Worm (Caenorhabditis elegans): ENCODE measurements around the gene Y69E1A.5.
A peak's percentile ranks its signal among the peaks of the same experiment; 100 is the strongest.

Y69E1A.5 gene

DNA sequence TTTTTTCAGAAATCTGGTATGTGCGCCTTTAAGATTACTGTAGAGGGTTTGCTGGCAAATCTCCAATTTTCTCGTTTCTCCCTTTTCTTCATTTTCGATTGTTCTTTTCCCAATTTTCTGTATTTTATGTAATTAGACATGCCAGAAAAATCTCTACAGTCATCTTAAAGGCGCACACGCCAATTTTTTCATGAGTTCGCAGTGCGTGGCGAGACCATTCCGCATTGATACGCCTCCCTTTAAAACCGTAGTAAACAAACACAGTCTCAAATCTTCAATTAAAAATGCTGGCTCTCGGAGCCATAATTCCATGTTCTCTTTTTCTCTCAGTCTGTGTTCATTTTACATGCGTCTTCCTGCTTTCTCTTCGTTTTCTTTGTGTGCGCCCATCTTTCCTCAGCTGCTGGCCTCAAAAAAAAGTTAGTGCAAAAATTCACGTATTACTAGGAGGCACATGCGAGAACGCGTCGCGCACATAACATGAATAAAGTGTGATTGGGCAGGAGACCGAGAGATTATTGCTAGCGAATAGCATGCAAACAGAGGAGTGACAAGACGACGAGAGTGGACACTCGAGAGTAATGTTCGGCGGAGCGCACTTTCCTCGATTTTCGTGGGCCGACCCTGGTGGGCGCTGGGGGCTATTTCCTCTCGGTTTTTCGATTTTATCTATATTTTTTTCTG, 38.4 kb downstream of the Y69E1A.5 start (continued):
- no peak for TF ChIP-seq ztf-1 (GFP tag; conservative IDR thresholded peaks at IDR 0.05)
- TF ChIP-seq ztf-11 (tag; optimal IDR thresholded peaks at IDR 0.05) = no peak
- peak; percentile 37 for TF ChIP-seq zag-1 (tag; optimal IDR thresholded peaks at IDR 0.05)
- TF ChIP-seq nhr-10 (tag; optimal IDR thresholded peaks at IDR 0.05) = peak; percentile 11
- TF ChIP-seq peb-1 (tag; optimal IDR thresholded peaks at IDR 0.05) = no peak
- no peak for TF ChIP-seq lin-39 (tag; optimal IDR thresholded peaks at IDR 0.05)
- TF ChIP-seq nhr-6 (tag; optimal IDR thresholded peaks at IDR 0.05) = peak; percentile 60
- TF ChIP-seq C34F6.9 (tag; optimal IDR thresholded peaks at IDR 0.05) = peak; percentile 96
- TF ChIP-seq ceh-82 (tag; optimal IDR thresholded peaks at IDR 0.05) = peak; percentile 19
- TF ChIP-seq nhr-77 (tag; optimal IDR thresholded peaks at IDR 0.05) = no peak
- peak; percentile 50 for TF ChIP-seq lin-13 (GFP tag; optimal IDR thresholded peaks at IDR 0.05)
- TF ChIP-seq unc-55 (GFP tag; optimal IDR thresholded peaks at IDR 0.05) = peak; percentile 82
- TF ChIP-seq nhr-237 (tag; optimal IDR thresholded peaks at IDR 0.05) = no peak
- no peak for TF ChIP-seq mbf-1 (tag; optimal IDR thresholded peaks at IDR 0.05)
- peak; percentile 87 for TF ChIP-seq lin-11 (tag; optimal IDR thresholded peaks at IDR 0.05)
- TF ChIP-seq Y55F3AM.14 (GFP tag; optimal IDR thresholded peaks at IDR 0.05) = peak; percentile 17
- peak; percentile 92 for TF ChIP-seq F13H6.1 (tag; optimal IDR thresholded peaks at IDR 0.05)
- no peak for TF ChIP-seq ZK546.5 (tag; optimal IDR thresholded peaks at IDR 0.05)
- TF ChIP-seq sma-9 (GFP tag; optimal IDR thresholded peaks at IDR 0.05) = peak; percentile 72
- no peak for TF ChIP-seq sma-9 (tag; optimal IDR thresholded peaks at IDR 0.05)
- no peak for TF ChIP-seq nhr-23 (tag; optimal IDR thresholded peaks at IDR 0.05)
- peak; percentile 57 for TF ChIP-seq snpc-4 (tag; optimal IDR thresholded peaks at IDR 0.05)

DNA sequence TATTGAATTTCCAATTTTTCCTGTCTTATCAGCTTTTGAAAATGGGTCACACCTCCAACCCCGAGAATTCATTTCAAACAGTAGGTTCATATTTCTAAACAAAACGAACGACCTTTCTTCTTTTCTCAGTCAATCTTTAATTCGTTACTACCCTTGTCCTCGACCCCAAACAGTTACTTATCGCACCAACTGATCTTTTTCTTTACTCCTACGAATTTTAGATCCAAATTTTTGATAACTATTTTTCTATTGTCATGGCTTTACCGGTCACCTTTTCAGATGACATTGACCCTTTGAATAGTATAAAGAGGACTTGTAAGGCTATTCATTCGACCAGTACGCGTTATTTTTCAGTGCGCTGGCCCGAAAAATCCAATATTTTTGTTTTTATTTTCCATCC, 41.3 kb downstream of the Y69E1A.5 start:
- TF ChIP-seq elt-1 (tag; optimal IDR thresholded peaks at IDR 0.05) (peak; percentile 49), peb-1 (tag; optimal IDR thresholded peaks at IDR 0.05) (no peak), ceh-16 (tag; optimal IDR thresholded peaks at IDR 0.05) (peak; percentile 69)

DNA sequence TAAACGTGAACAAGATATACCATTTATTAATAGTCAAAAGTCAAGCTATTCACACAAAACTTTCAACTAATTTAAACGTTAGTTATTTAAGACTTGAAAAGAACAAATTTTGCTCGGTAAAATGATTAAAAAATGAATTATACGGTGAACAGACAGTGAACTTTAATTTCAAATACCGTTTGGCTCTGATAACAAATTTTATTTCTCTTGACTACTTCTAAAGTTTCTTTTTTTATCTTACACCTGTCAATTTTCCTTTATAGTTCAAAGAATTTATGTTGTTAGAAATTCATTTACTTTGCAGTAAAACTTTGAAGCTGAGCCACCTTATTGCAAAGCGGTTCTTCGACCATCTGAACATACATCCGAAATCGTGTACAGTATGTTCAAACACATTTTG, 42.1 kb downstream of the Y69E1A.5 start, which contains the start of gene ZK593.3:
TSS of gene ZK593.3 (plus strand) at position 301 of the 400 bp plus-strand sequence.
- TF ChIP-seq egl-27 (tag; optimal IDR thresholded peaks at IDR 0.05) (no peak), lsy-2 (tag; optimal IDR thresholded peaks at IDR 0.05) (no peak), elt-3 (tag; optimal IDR thresholded peaks at IDR 0.05) (no peak), peb-1 (tag; optimal IDR thresholded peaks at IDR 0.05) (no peak), unc-55 (GFP tag; optimal IDR thresholded peaks at IDR 0.05) (no peak)

DNA sequence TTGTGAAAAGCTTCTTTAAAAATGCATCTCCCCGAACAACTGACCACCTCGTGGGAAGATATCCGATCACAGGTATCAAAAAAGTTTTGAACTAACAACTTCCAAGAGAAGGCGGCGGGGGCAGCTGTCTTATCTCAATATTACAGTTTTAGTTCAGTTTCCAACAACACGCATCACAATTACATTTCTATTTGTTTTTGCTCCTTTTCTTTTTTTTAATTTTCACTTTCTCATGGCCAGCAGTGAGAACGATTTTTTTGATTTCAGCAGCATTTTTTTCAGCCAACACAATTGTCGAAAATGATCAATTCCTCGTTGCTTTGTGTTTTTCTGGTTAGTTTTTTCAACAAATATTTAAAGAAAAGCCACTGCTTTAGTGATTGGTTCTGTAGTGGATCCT, 44.4 kb downstream of the Y69E1A.5 start, which contains the start of gene ZK593.2:
TSS of gene ZK593.2 (plus strand) at position 301 of the 400 bp plus-strand sequence.
- TF ChIP-seq elt-3 (tag; optimal IDR thresholded peaks at IDR 0.05) = no peak
- TF ChIP-seq nhr-77 (tag; optimal IDR thresholded peaks at IDR 0.05) = no peak

DNA sequence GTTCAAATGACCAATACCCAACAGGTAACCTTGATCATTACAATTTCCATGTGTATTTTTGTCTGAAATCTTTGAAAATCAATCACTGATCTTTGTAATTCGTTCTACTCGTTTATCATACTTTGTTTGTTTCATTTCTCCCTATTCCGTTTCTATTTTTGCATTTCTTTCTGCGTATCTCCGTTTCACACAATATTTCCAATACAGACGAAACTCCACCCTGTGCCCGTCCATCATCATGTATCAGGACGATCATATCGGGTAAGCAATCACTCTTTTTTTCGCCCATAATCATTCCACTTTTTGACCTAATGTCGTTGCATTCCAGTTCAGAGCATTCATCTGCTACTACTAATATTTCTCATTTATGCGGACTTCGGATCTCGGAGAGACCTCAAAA, 47.7 kb downstream of the Y69E1A.5 start, which contains the start of gene pyk-2:
TSS of gene pyk-2 (plus strand) at position 206 of the 400 bp plus-strand sequence.
- TF ChIP-seq nhr-129 (tag; optimal IDR thresholded peaks at IDR 0.05) (peak; percentile 45), crh-2 (tag; optimal IDR thresholded peaks at IDR 0.05) (peak; percentile 64), lin-11 (tag; optimal IDR thresholded peaks at IDR 0.05) (no peak), sma-3 (GFP tag; optimal IDR thresholded peaks at IDR 0.05) (peak; percentile 48), fos-1 (tag; optimal IDR thresholded peaks at IDR 0.05) (peak; percentile 70), gmeb-1 (tag; optimal IDR thresholded peaks at IDR 0.05) (no peak), sma-9 (GFP tag; optimal IDR thresholded peaks at IDR 0.05) (peak; percentile 78), sma-9 (tag; optimal IDR thresholded peaks at IDR 0.05) (no peak)

DNA sequence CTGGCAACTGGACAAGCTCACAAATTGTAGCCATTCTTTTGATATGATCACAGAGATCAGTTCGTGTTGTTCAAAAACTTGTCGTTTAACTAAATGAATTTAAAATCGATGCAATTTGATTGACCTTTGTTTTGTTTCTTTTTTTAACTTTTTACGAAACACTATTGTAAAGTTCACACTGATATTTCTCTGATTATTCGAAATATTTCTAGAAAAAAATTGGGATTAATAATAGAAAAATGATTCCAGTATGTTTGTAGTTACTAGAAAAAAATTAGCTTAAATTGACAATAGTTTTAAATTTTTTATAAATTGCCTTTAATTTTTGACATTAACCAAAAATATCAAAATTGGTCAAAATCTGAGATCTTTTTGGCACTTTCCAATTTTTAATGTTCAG, 48.2 kb downstream of the Y69E1A.5 start, which contains the start of gene ZK596.2:
TSS of gene ZK596.2 (minus strand) at position 101 of the 400 bp plus-strand sequence.
- no peak for TF ChIP-seq nhr-10 (tag; optimal IDR thresholded peaks at IDR 0.05)
- no peak for TF ChIP-seq zag-1 (tag; optimal IDR thresholded peaks at IDR 0.05)
- no peak for TF ChIP-seq ceh-16 (tag; optimal IDR thresholded peaks at IDR 0.05)
- TF ChIP-seq elt-1 (tag; optimal IDR thresholded peaks at IDR 0.05) = no peak

All from whole organism, L2 larva.